Fruit fly (Drosophila melanogaster) whole organism, wandering third instar larva: ENCODE data around the gene COX7AL2.

Experiments used
- Abd-B ChIP-seq: fragments of >200 bp; optimal IDR thresholded peaks from 2 replicates; lab custom pipeline; 2017; ENCODE audit warnings: missing biosample characterization, missing genetic modification characterization
- CG32264 ChIP-seq: fragments of 200-800 bp; sonication (Bioruptor generic); optimal IDR thresholded peaks from 2 replicates; lab custom pipeline; 2016; ENCODE audit warnings: missing biosample characterization, missing genetic modification characterization
- CG9705 ChIP-seq: fragments of 200-800 bp; sonication (Bioruptor generic); optimal IDR thresholded peaks from 2 replicates; lab custom pipeline; 2018; ENCODE audit warnings: missing biosample characterization, mild to moderate bottlenecking, missing genetic modification characterization
- CrebA ChIP-seq: fragments of 200-800 bp; sonication (Bioruptor generic); optimal IDR thresholded peaks from 2 replicates; lab custom pipeline; 2016; ENCODE audit warnings: missing biosample characterization, mild to moderate bottlenecking, missing genetic modification characterization, borderline replicate concordance
- Dfd ChIP-seq: fragments of >200 bp; optimal IDR thresholded peaks from 2 replicates; lab custom pipeline; 2017; ENCODE audit warnings: missing biosample characterization, missing genetic modification characterization
- Dif ChIP-seq: fragments of 200-275, 200-300 bp; sonication (Bioruptor generic); optimal IDR thresholded peaks from 2 replicates; lab custom pipeline; 2018; ENCODE audit warnings: missing biosample characterization, missing genetic modification characterization; ENCODE audit not compliant: partially characterized antibody
- GATAd ChIP-seq: sonication (Bioruptor generic); optimal IDR thresholded peaks from 2 replicates; lab custom pipeline; 2016; ENCODE audit warnings: missing biosample characterization, missing genetic modification characterization
- HLH106 ChIP-seq: fragments of 200-800 bp; optimal IDR thresholded peaks from 3 replicates; lab custom pipeline; 2019; ENCODE audit warnings: missing biosample characterization, mild to moderate bottlenecking, missing genetic modification characterization, moderate library complexity
- Hnf4 ChIP-seq: fragments of 200-800 bp; sonication (Bioruptor generic); optimal IDR thresholded peaks from 2 replicates; lab custom pipeline; 2016; ENCODE audit warnings: missing biosample characterization, mild to moderate bottlenecking, missing genetic modification characterization
- Hr78 ChIP-seq: fragments of >200 bp; optimal IDR thresholded peaks from 2 replicates; lab custom pipeline; 2017; ENCODE audit warnings: missing biosample characterization, missing genetic modification characterization
- Hr83 ChIP-seq: fragments of 200-300 bp; sonication (Bioruptor generic); optimal IDR thresholded peaks from 2 replicates; lab custom pipeline; 2016; ENCODE audit warnings: missing biosample characterization, mild to moderate bottlenecking, missing genetic modification characterization, moderate library complexity; ENCODE audit not compliant: poor library complexity, severe bottlenecking
- Jra ChIP-seq: sonication (Bioruptor generic); optimal IDR thresholded peaks from 2 replicates; lab custom pipeline; 2016; ENCODE audit warnings: missing biosample characterization, missing genetic modification characterization
- Mio ChIP-seq: sonication (Bioruptor generic); optimal IDR thresholded peaks from 2 replicates; lab custom pipeline; 2016; ENCODE audit warnings: missing biosample characterization, missing genetic modification characterization
- Myc ChIP-seq: fragments of >200 bp; optimal IDR thresholded peaks from 2 replicates; lab custom pipeline; 2017
- N ChIP-seq: fragments of >200 bp; optimal IDR thresholded peaks from 2 replicates; lab custom pipeline; 2018; ENCODE audit warnings: missing biosample characterization, missing external identifiers, missing genetic modification characterization
- OdsH ChIP-seq: fragments of 200-800 bp; sonication (Bioruptor generic); optimal IDR thresholded peaks from 2 replicates; lab custom pipeline; 2016; ENCODE audit warnings: missing biosample characterization, mild to moderate bottlenecking, missing genetic modification characterization
- Rel ChIP-seq, 2 experiments: fragments of 200-800 bp; sonication (Bioruptor generic) in 1 of 2; optimal IDR thresholded peaks; 2 replicates in 1 of 2; 3 replicates in 1 of 2; lab custom pipeline; 2016 to 2019; ENCODE audit warnings: mild to moderate bottlenecking in 2 of 2, missing biosample characterization in 2 of 2, missing genetic modification characterization in 2 of 2, moderate library complexity in 1 of 2
- Sp1 ChIP-seq: fragments of 200-800 bp; sonication (Bioruptor generic); optimal IDR thresholded peaks from 3 replicates; lab custom pipeline; 2019; ENCODE audit warnings: missing biosample characterization, mild to moderate bottlenecking, missing genetic modification characterization, moderate library complexity
- Vsx2 ChIP-seq: fragments of 200-300, 225-300 bp; sonication (Bioruptor generic); optimal IDR thresholded peaks from 2 replicates; lab custom pipeline; 2018; ENCODE audit warnings: missing biosample characterization, missing genetic modification characterization; ENCODE audit not compliant: partially characterized antibody
- br ChIP-seq: fragments of 200-800 bp; sonication (Bioruptor generic); optimal IDR thresholded peaks from 2 replicates; lab custom pipeline; 2016; ENCODE audit warnings: missing biosample characterization, missing genetic modification characterization
- brk ChIP-seq: fragments of 200-800 bp; sonication (Bioruptor generic); optimal IDR thresholded peaks from 2 replicates; lab custom pipeline; 2016; ENCODE audit warnings: missing biosample characterization, mild to moderate bottlenecking, missing genetic modification characterization
- dl ChIP-seq, 2 experiments: fragments of 175-275, 200-275 bp in 1 of 2; fragments of 200-275 bp in 1 of 2; sonication (Bioruptor generic); optimal IDR thresholded peaks; lab custom pipeline; 2018; ENCODE audit warnings: mild to moderate bottlenecking in 2 of 2, missing biosample characterization in 2 of 2, missing genetic modification characterization in 2 of 2, moderate library complexity in 2 of 2; ENCODE audit not compliant: partially characterized antibody in 2 of 2, insufficient read depth in 1 of 2
- dmrt93B ChIP-seq: fragments of 200-800 bp; sonication (Bioruptor generic); optimal IDR thresholded peaks from 2 replicates; lab custom pipeline; 2018; ENCODE audit warnings: missing biosample characterization, mild to moderate bottlenecking, missing genetic modification characterization
- dsf ChIP-seq: sonication (Bioruptor generic); optimal IDR thresholded peaks from 2 replicates; lab custom pipeline; 2016; ENCODE audit warnings: missing biosample characterization, missing genetic modification characterization, borderline replicate concordance
- ey ChIP-seq: fragments of 200-800 bp; sonication (Bioruptor generic); optimal IDR thresholded peaks from 2 replicates; lab custom pipeline; 2016; ENCODE audit warnings: missing biosample characterization, missing genetic modification characterization
- foxo ChIP-seq, 2 experiments: fragments of 200-800 bp; sonication (Bioruptor generic); optimal IDR thresholded peaks; 2 replicates in 1 of 2; 3 replicates in 1 of 2; lab custom pipeline; 2016 to 2017; ENCODE audit warnings: missing biosample characterization in 2 of 2, missing genetic modification characterization in 2 of 2
- fru ChIP-seq: fragments of 200-800 bp; sonication (Bioruptor generic); optimal IDR thresholded peaks from 3 replicates; lab custom pipeline; 2016; ENCODE audit warnings: missing biosample characterization, mild to moderate bottlenecking, missing genetic modification characterization
- h ChIP-seq: fragments of 200-800 bp; sonication (Bioruptor generic); optimal IDR thresholded peaks from 3 replicates; lab custom pipeline; 2016; ENCODE audit warnings: missing biosample characterization, mild to moderate bottlenecking, missing genetic modification characterization
- jim ChIP-seq: fragments of 175-275, 200-325 bp; sonication (Bioruptor generic); optimal IDR thresholded peaks from 2 replicates; lab custom pipeline; 2016; ENCODE audit warnings: missing biosample characterization, mild to moderate bottlenecking, missing genetic modification characterization
- lola ChIP-seq: fragments of >200 bp; optimal IDR thresholded peaks from 2 replicates; lab custom pipeline; 2017; ENCODE audit warnings: missing biosample characterization, missing genetic modification characterization
- pan ChIP-seq: fragments of >200 bp; optimal IDR thresholded peaks from 2 replicates; lab custom pipeline; 2017
- psq ChIP-seq: fragments of 200-800 bp; sonication (Bioruptor generic); optimal IDR thresholded peaks from 3 replicates; lab custom pipeline; 2017; ENCODE audit warnings: missing biosample characterization, mild to moderate bottlenecking, missing genetic modification characterization, moderate library complexity
- rgr ChIP-seq: fragments of 200-800 bp; sonication (Bioruptor generic); optimal IDR thresholded peaks from 3 replicates; lab custom pipeline; 2016; ENCODE audit warnings: missing biosample characterization, mild to moderate bottlenecking, missing genetic modification characterization
- sage ChIP-seq: fragments of 200-800 bp; sonication (Bioruptor generic); optimal IDR thresholded peaks from 2 replicates; lab custom pipeline; 2016; ENCODE audit warnings: missing biosample characterization, mild to moderate bottlenecking, missing genetic modification characterization
- sv ChIP-seq: fragments of 200-800 bp; sonication (Bioruptor generic); optimal IDR thresholded peaks from 3 replicates; lab custom pipeline; 2016; ENCODE audit warnings: missing biosample characterization, missing genetic modification characterization
- tai ChIP-seq: sonication (Bioruptor generic); optimal IDR thresholded peaks from 2 replicates; lab custom pipeline; 2016; ENCODE audit warnings: missing biosample characterization, missing genetic modification characterization
- usp ChIP-seq: fragments of >200 bp; optimal IDR thresholded peaks from 2 replicates; lab custom pipeline; 2017; ENCODE audit warnings: missing biosample characterization, missing genetic modification characterization
- woc ChIP-seq: sonication (Bioruptor generic); optimal IDR thresholded peaks from 2 replicates; lab custom pipeline; 2016; ENCODE audit warnings: missing biosample characterization, mild to moderate bottlenecking, missing genetic modification characterization

Gene COX7AL2

dm6 chr2L:2175930-2176643, 21.6 kb downstream of the COX7AL2 start:
- TF ChIP-seq ey (GFP tag; lab: Kevin White, UChicago) (peak; percentile 67), h (peak; percentile 74), usp (GFP tag; lab: Kevin White, UChicago) (no peak), foxo (GFP tag; optimal IDR thresholded peaks at IDR 0.05; lab: Kevin White, UChicago) (peak in 1 of 2 experiments; percentile 64), dsf (GFP tag; lab: Kevin White, UChicago) (no peak), br (peak; percentile 30), Jra (GFP tag; lab: Kevin White, UChicago) (no peak), Mio (GFP tag; lab: Kevin White, UChicago) (no peak), dmrt93B (peak; percentile 37), sage (GFP tag; lab: Kevin White, UChicago) (peak; percentile 39), psq (no peak), N (GFP tag; lab: Kevin White, UChicago) (no peak), fru (peak; percentile 73), sv (no peak), Sp1 (GFP tag; lab: Kevin White, UChicago) (peak; percentile 60), rgr (GFP tag; lab: Kevin White, UChicago) (peak; percentile 54), Hr83 (GFP tag; lab: Kevin White, UChicago) (peak; percentile 17), OdsH (GFP tag; lab: Kevin White, UChicago) (peak; percentile 67), HLH106 (peak; percentile 75), CrebA (GFP tag; lab: Kevin White, UChicago) (peak; percentile 60), lola (GFP tag; lab: Kevin White, UChicago) (no peak), GATAd (GFP tag; lab: Kevin White, UChicago) (no peak), Rel (GFP tag; optimal IDR thresholded peaks at IDR 0.05; lab: Kevin White, UChicago) (no peak), Rel (tag; optimal IDR thresholded peaks at IDR 0.05; lab: Kevin White, UChicago) (peak; percentile 70), brk (GFP tag; lab: Kevin White, UChicago) (peak; percentile 69), woc (GFP tag; lab: Kevin White, UChicago) (peak; percentile 41), Hnf4 (no peak)

- peak; percentile 0 for TF ChIP-seq Jra (GFP tag; lab: Kevin White, UChicago)
- TF ChIP-seq ey (GFP tag; lab: Kevin White, UChicago), result peak; percentile 47
- peak; percentile 37 for TF ChIP-seq Sp1 (GFP tag; lab: Kevin White, UChicago)
- TF ChIP-seq brk (GFP tag; lab: Kevin White, UChicago), result peak; percentile 61
- TF ChIP-seq br, result peak; percentile 48
- peak in 1 of 2 experiments; percentile 41 for TF ChIP-seq dl (GFP tag; optimal IDR thresholded peaks at IDR 0.05; lab: Kevin White, UChicago; ENCODE audit: insufficient read depth in 1 of 2, partially characterized antibody in 2 of 2)
- TF ChIP-seq Vsx2, result peak; percentile 43
- no peak for TF ChIP-seq pan
- TF ChIP-seq Hr83 (GFP tag; lab: Kevin White, UChicago), result peak; percentile 42
- no peak for TF ChIP-seq GATAd (GFP tag; lab: Kevin White, UChicago)
- TF ChIP-seq Abd-B (GFP tag; lab: Kevin White, UChicago), result no peak
- no peak for TF ChIP-seq jim (GFP tag; lab: Kevin White, UChicago)
- TF ChIP-seq Myc (lab: Kevin White, UChicago), result no peak
- peak; percentile 47 for TF ChIP-seq fru
- peak; percentile 24 for TF ChIP-seq tai
- TF ChIP-seq sv, result no peak
- no peak for TF ChIP-seq Hr78
- peak; percentile 29 for TF ChIP-seq woc (GFP tag; lab: Kevin White, UChicago)
- no peak for TF ChIP-seq N (GFP tag; lab: Kevin White, UChicago)
- peak; percentile 32 for TF ChIP-seq HLH106
- TF ChIP-seq CG32264 (GFP tag; lab: Kevin White, UChicago), result no peak
- TF ChIP-seq lola (GFP tag; lab: Kevin White, UChicago), result no peak
- TF ChIP-seq Hnf4, result peak; percentile 41
- TF ChIP-seq Dif (GFP tag; lab: Kevin White, UChicago), result peak; percentile 76
- TF ChIP-seq h, result peak; percentile 28
- TF ChIP-seq rgr (GFP tag; lab: Kevin White, UChicago), result peak; percentile 63
- TF ChIP-seq Rel (GFP tag; optimal IDR thresholded peaks at IDR 0.05; lab: Kevin White, UChicago), result no peak
- TF ChIP-seq Rel (tag; optimal IDR thresholded peaks at IDR 0.05; lab: Kevin White, UChicago), result peak; percentile 1
- no peak for TF ChIP-seq dsf (GFP tag; lab: Kevin White, UChicago)
- no peak for TF ChIP-seq sage (GFP tag; lab: Kevin White, UChicago)
- TF ChIP-seq foxo (GFP tag; optimal IDR thresholded peaks at IDR 0.05; lab: Kevin White, UChicago), result peak in 1 of 2 experiments; percentile 21
- no peak for TF ChIP-seq usp (GFP tag; lab: Kevin White, UChicago)
- no peak for TF ChIP-seq dmrt93B
- TF ChIP-seq CrebA (GFP tag; lab: Kevin White, UChicago), result no peak
- no peak for TF ChIP-seq CG9705 (GFP tag; lab: Kevin White, UChicago)
- peak; percentile 54 for TF ChIP-seq OdsH (GFP tag; lab: Kevin White, UChicago)
- peak; percentile 91 for TF ChIP-seq psq
- peak; percentile 90 for TF ChIP-seq Dfd (GFP tag; lab: Kevin White, UChicago)
- TF ChIP-seq Mio (GFP tag; lab: Kevin White, UChicago), result no peak
- TF ChIP-seq, all 38 proteins: peak for 21
These were observed 22.5 kb downstream of the COX7AL2 start for dm6 chr2L:2175090-2175830.
